Fruit fly (Drosophila melanogaster): Measurements from ENCODE around the gene Daxx.

dm6 chr2L:6536044-6536581 is 55.4 kb downstream of the Daxx start:
- no peak for TF ChIP-seq psq (optimal IDR thresholded peaks at IDR 0.05)
- no peak for TF ChIP-seq Sin3A (optimal IDR thresholded peaks at IDR 0.05)

Data from Kc167 (cell line).